Fruit fly (Drosophila melanogaster): Measurements from ENCODE around the gene CG9775.

Gene CG9775

DNA sequence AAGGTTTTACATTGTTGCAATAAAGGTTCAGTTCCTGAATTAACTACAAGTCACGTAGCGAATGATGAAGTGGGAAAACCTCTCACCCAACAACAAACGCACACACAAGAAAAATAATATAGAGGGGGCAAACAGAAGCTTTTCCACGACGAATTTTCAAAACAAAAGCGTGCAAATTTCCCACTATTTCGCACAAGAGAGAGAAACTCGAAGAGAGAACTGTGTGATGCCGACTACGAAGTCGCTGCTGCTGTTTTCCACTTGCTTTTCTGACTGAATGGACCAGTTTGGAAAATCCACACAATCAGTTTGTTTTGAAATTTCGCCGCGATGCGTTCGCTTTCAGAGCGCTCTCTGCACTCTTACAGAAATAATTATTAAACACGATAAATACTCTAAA is 29.1 kb downstream of the CG9775 start, which contains the start of gene 5-HT2A:
5-HT2A (plus strand) TSS at position 301 of the 400 bp plus-strand sequence.
- TF ChIP-seq Mnt (GFP tag; optimal IDR thresholded peaks at IDR 0.05) (no peak), toe (GFP tag; optimal IDR thresholded peaks at IDR 0.05) (no peak), CG33017 (tag; optimal IDR thresholded peaks at IDR 0.05) (no peak), CG1620 (GFP tag; optimal IDR thresholded peaks at IDR 0.05) (no peak), cic (GFP tag; optimal IDR thresholded peaks at IDR 0.05) (no peak), ovo (GFP tag; optimal IDR thresholded peaks at IDR 0.05) (no peak), kay (GFP tag; ENCODE audit: borderline replicate concordance) (no peak)

DNA sequence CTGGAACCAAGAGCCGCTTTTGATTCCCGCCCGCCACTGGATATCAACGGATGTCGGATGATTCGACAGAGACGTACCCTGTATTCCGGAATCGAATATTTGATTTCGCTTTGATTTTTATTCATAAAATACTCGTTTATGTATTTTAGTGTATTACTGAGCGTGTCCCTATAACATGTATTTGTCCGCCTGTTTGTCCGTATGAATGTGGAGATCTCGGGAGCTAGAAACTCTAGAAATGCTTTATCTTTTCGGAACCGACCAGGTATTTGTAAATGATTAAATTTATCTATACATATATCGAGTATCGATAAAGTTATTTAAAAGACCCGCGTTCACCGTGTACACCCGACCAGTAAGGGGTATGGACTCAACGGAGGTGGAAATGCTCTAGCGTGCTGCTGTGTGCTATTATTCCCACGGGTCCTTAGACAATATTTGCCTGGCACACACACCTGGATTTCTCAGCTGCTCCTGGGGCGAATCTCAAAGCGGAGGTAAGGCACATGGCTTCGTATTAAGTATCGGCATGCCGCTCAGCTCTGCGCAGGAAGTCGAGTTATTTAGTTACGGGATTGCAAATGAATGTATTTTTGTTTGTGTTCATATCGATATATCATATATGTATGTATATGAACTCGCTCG is 39.6 kb downstream of the CG9775 start:
- no peak for TF ChIP-seq Crg-1 (GFP tag; optimal IDR thresholded peaks at IDR 0.05)
- no peak for TF ChIP-seq bab1 (GFP tag; optimal IDR thresholded peaks at IDR 0.05)
- TF ChIP-seq CG33017 (tag; optimal IDR thresholded peaks at IDR 0.05), result no peak
- no peak for TF ChIP-seq CG14711 (tag; optimal IDR thresholded peaks at IDR 0.05)
- no peak for TF ChIP-seq cnc (optimal IDR thresholded peaks at IDR 0.05)
- TF ChIP-seq CG12768 (GFP tag; optimal IDR thresholded peaks at IDR 0.05), result no peak
- no peak for TF ChIP-seq CG11617 (GFP tag; optimal IDR thresholded peaks at IDR 0.05)
- TF ChIP-seq CG1620 (GFP tag; optimal IDR thresholded peaks at IDR 0.05), result no peak
- TF ChIP-seq cic (GFP tag; optimal IDR thresholded peaks at IDR 0.05), result no peak
- TF ChIP-seq CG7101 (tag; optimal IDR thresholded peaks at IDR 0.05), result no peak
- no peak for TF ChIP-seq tj (GFP tag; optimal IDR thresholded peaks at IDR 0.05)
- TF ChIP-seq toe (GFP tag; optimal IDR thresholded peaks at IDR 0.05), result no peak
- TF ChIP-seq CG7045 (GFP tag; optimal IDR thresholded peaks at IDR 0.05), result no peak
- no peak for TF ChIP-seq Clk (GFP tag; optimal IDR thresholded peaks at IDR 0.05)
- no peak for TF ChIP-seq ovo (GFP tag; optimal IDR thresholded peaks at IDR 0.05)

DNA sequence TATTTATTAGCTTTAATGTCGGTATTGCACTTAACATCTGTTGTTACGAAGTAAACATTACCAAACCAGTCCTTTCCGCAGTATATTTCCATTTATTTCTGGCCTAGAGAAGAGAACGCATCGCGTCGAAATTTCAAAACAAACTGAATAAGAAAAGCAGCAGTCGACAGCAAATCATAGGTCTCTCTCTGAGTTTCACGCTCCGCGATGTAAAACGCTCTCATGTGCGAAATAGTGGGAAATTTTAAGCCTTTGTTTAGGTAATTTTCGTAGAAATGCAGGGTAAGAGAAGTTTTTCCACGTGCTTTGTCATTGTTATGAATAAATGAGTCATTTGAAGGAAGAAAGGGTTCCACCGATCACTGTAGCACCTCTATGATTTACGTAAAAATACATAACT is 42.0 kb downstream of the CG9775 start:
- TF ChIP-seq ovo (GFP tag; optimal IDR thresholded peaks at IDR 0.05) (no peak), CG33017 (tag; optimal IDR thresholded peaks at IDR 0.05) (no peak), toe (GFP tag; optimal IDR thresholded peaks at IDR 0.05) (no peak), cic (GFP tag; optimal IDR thresholded peaks at IDR 0.05) (no peak), Hr96 (GFP tag; optimal IDR thresholded peaks at IDR 0.05) (no peak), CG14711 (tag; optimal IDR thresholded peaks at IDR 0.05) (no peak), CG11617 (GFP tag; optimal IDR thresholded peaks at IDR 0.05) (no peak), CG7045 (GFP tag; optimal IDR thresholded peaks at IDR 0.05) (no peak), CG12768 (GFP tag; optimal IDR thresholded peaks at IDR 0.05) (no peak), Crg-1 (GFP tag; optimal IDR thresholded peaks at IDR 0.05) (no peak), cnc (optimal IDR thresholded peaks at IDR 0.05) (no peak), CG7101 (tag; optimal IDR thresholded peaks at IDR 0.05) (no peak)
